Worm (Caenorhabditis elegans) whole organism, L2 larva: ENCODE data around the gene srw-124.

ENCODE experiments used
- R02D3.7 ChIP-seq: fragments of 150-350 bp; optimal IDR thresholded peaks from 2 replicates; lab custom pipeline; 2014; ENCODE audit warnings: missing biosample characterization, missing genetic modification characterization
- mdl-1 ChIP-seq, 2 experiments: fragments of 150-350 bp in 1 of 2; sonication (generic microtip) in 1 of 2; optimal IDR thresholded peaks; 2 replicates each; lab custom pipeline; 2017; ENCODE audit warnings: missing biosample characterization in 2 of 2, missing genetic modification characterization in 2 of 2
- snpc-4 ChIP-seq: fragments of 150-350 bp; optimal IDR thresholded peaks from 2 replicates; lab custom pipeline; 2014; ENCODE audit warnings: missing biosample characterization, missing genetic modification characterization
- zag-1 ChIP-seq: fragments of 150-350 bp; optimal IDR thresholded peaks from 2 replicates; lab custom pipeline; 2014; ENCODE audit warnings: missing biosample characterization, missing genetic modification characterization

DNA sequence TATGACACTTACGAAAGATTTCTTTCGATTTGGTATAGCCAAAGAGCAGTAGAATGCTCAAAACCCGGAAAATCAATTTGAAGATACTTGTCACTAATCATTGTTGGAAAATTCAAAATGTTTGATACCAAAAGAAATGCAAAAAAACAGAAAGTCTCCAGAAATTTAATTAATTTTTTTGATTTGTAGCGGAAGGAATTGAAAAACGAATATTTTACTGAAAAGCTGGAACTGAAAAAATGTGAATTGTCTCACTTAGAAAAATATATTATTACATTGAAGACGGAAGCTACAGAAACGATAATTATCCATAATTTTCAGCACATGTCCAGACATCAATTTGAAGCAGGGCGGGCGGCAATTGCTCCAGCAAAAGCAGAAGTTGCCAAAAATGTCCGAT is 13.4 kb upstream of the srw-124 start, which contains the start of gene srw-138:
- TF ChIP-seq zag-1 (tag; lab: Kevin White, UChicago) (no peak), mdl-1 (tag; optimal IDR thresholded peaks at IDR 0.05; lab: Kevin White, UChicago) (no peak), R02D3.7 (tag; lab: Kevin White, UChicago) (no peak), snpc-4 (tag; lab: Kevin White, UChicago) (no peak)
